Fruit fly (Drosophila melanogaster) whole organism, embryonic: ENCODE measurements around the gene CG14229.

ENCODE experiments used
- CG10147 ChIP-seq: fragments of 200-800 bp; sonication (Bioruptor generic); optimal IDR thresholded peaks from 2 replicates; lab custom pipeline; 2019; ENCODE audit warnings: missing biosample characterization, mild to moderate bottlenecking, missing genetic modification characterization, moderate library complexity
- CG11398 ChIP-seq: fragments of 200-800 bp; sonication (Bioruptor generic); optimal IDR thresholded peaks from 2 replicates; lab custom pipeline; 2016; ENCODE audit warnings: missing biosample characterization, missing genetic modification characterization
- CG12104 ChIP-seq: fragments of 200-800 bp; sonication (Bioruptor generic); optimal IDR thresholded peaks from 3 replicates; lab custom pipeline; 2016; ENCODE audit warnings: missing biosample characterization, missing genetic modification characterization
- CG12391 ChIP-seq: fragments of 200-800 bp; sonication (Bioruptor generic); optimal IDR thresholded peaks from 3 replicates; lab custom pipeline; 2018; ENCODE audit warnings: missing biosample characterization, mild to moderate bottlenecking, missing genetic modification characterization, moderate library complexity
- CG18599 ChIP-seq: fragments of 200-800 bp; sonication (Bioruptor generic); optimal IDR thresholded peaks from 3 replicates; lab custom pipeline; 2017; ENCODE audit warnings: missing biosample characterization, missing genetic modification characterization, mild to moderate bottlenecking, moderate library complexity, missing genetic modification reagents
- CG2678 ChIP-seq: fragments of 200-800 bp; sonication (Bioruptor generic); optimal IDR thresholded peaks from 3 replicates; lab custom pipeline; 2019; ENCODE audit warnings: missing biosample characterization, mild to moderate bottlenecking, missing genetic modification characterization, moderate library complexity
- CG31224 ChIP-seq: fragments of 200-800 bp; sonication (Bioruptor generic); IDR thresholded peaks from 2 replicates; pipeline ENCODE4 v1.3.6; 2022; ENCODE audit warnings: missing biosample characterization, missing genetic modification characterization
- CG3407 ChIP-seq: fragments of 200-800 bp; sonication (Bioruptor generic); optimal IDR thresholded peaks from 2 replicates; lab custom pipeline; 2018; ENCODE audit warnings: missing biosample characterization, mild to moderate bottlenecking, missing genetic modification characterization
- CG3838 ChIP-seq: fragments of 200-800 bp; sonication (Bioruptor generic); optimal IDR thresholded peaks from 3 replicates; lab custom pipeline; 2016; ENCODE audit warnings: missing biosample characterization, missing genetic modification characterization
- CG4282 ChIP-seq: fragments of 200-800 bp; sonication (Bioruptor generic); optimal IDR thresholded peaks from 2 replicates; lab custom pipeline; 2016; ENCODE audit warnings: missing biosample characterization, missing genetic modification characterization
- CG4707 ChIP-seq: fragments of 200-800 bp; sonication (Bioruptor generic); optimal IDR thresholded peaks from 2 replicates; lab custom pipeline; 2018; ENCODE audit warnings: missing biosample characterization, mild to moderate bottlenecking, missing genetic modification characterization, moderate library complexity
- CG7357 ChIP-seq: fragments of 200-800 bp; sonication (Bioruptor generic); IDR thresholded peaks from 3 replicates; pipeline ENCODE4 v1.3.6; 2022; ENCODE audit warnings: missing biosample characterization, missing genetic modification characterization
- CG9215 ChIP-seq: fragments of 200-800 bp; sonication (Bioruptor generic); IDR thresholded peaks from 2 replicates; pipeline ENCODE4 v1.3.6; 2022; ENCODE audit warnings: missing biosample characterization, missing genetic modification characterization
- CG9876 ChIP-seq: fragments of 200-800 bp; sonication (Bioruptor generic); optimal IDR thresholded peaks from 2 replicates; lab custom pipeline; 2016; ENCODE audit warnings: missing biosample characterization, missing genetic modification characterization
- Doc3 ChIP-seq: fragments of 200-800 bp; sonication (Bioruptor generic); IDR thresholded peaks from 3 replicates; pipeline ENCODE4 v1.3.6; 2022; ENCODE audit warnings: missing biosample characterization, missing genetic modification characterization; ENCODE audit not compliant: partially characterized antibody
- HHEX ChIP-seq: fragments of 200-800 bp; sonication (Bioruptor generic); optimal IDR thresholded peaks from 3 replicates; lab custom pipeline; 2017; ENCODE audit warnings: missing biosample characterization, mild to moderate bottlenecking, missing genetic modification characterization, missing genetic modification reagents
- Hr39 ChIP-seq: fragments of >200 bp; optimal IDR thresholded peaks from 2 replicates; lab custom pipeline; 2017
- Jarid2 ChIP-seq: fragments of 200-800 bp; sonication (Bioruptor generic); optimal IDR thresholded peaks from 3 replicates; lab custom pipeline; 2017; ENCODE audit warnings: mild to moderate bottlenecking, missing biosample characterization, missing genetic modification reagents, missing genetic modification characterization
- Lhr ChIP-seq: fragments of 200-800 bp; sonication (Bioruptor generic); optimal IDR thresholded peaks from 3 replicates; lab custom pipeline; 2017; ENCODE audit warnings: mild to moderate bottlenecking, missing biosample characterization, missing genetic modification reagents, missing genetic modification characterization
- Lim3 ChIP-seq: fragments of 200-800 bp; sonication (Bioruptor generic); IDR thresholded peaks from 2 replicates; pipeline ENCODE4 v1.3.6; 2022; ENCODE audit warnings: missing biosample characterization, missing genetic modification characterization
- Myb ChIP-seq: fragments of 200-800 bp; sonication (Bioruptor generic); optimal IDR thresholded peaks from 2 replicates; lab custom pipeline; 2016; ENCODE audit warnings: missing biosample characterization, missing genetic modification characterization
- Ravus ChIP-seq: fragments of 200-800 bp; sonication (Bioruptor generic); IDR thresholded peaks from 2 replicates; pipeline ENCODE4 v1.3.6; 2022; ENCODE audit warnings: missing biosample characterization, missing genetic modification characterization
- Sin3A ChIP-seq: fragments of >200 bp; optimal IDR thresholded peaks from 2 replicates; lab custom pipeline; 2018
- Six4 ChIP-seq: fragments of 200-800 bp; sonication (Bioruptor generic); optimal IDR thresholded peaks from 2 replicates; lab custom pipeline; 2016; ENCODE audit warnings: missing biosample characterization, missing genetic modification characterization
- Taf1 ChIP-seq: fragments of 200-800 bp; sonication (Bioruptor generic); IDR thresholded peaks from 2 replicates; pipeline ENCODE4 v1.3.6; 2022; ENCODE audit warnings: missing biosample characterization, missing genetic modification characterization
- Usf ChIP-seq: fragments of 200-800 bp; sonication (Bioruptor generic); optimal IDR thresholded peaks from 2 replicates; lab custom pipeline; 2017; ENCODE audit warnings: missing genotype, missing biosample characterization, missing genetic modification characterization
- Vsx1 ChIP-seq: fragments of 200-800 bp; sonication (Bioruptor generic); optimal IDR thresholded peaks from 2 replicates; lab custom pipeline; 2017; ENCODE audit warnings: missing biosample characterization, mild to moderate bottlenecking, missing genetic modification characterization, missing genetic modification reagents
- al ChIP-seq: fragments of 200-800 bp; sonication (Bioruptor generic); IDR thresholded peaks from 2 replicates; pipeline ENCODE4 v1.3.6; 2022; ENCODE audit warnings: missing biosample characterization, missing genetic modification characterization
- ap ChIP-seq: fragments of 200-800 bp; sonication (Bioruptor generic); IDR thresholded peaks from 2 replicates; pipeline ENCODE4 v1.3.6; 2022; ENCODE audit warnings: missing biosample characterization, missing genetic modification characterization
- ato ChIP-seq: fragments of 200-800 bp; sonication (Bioruptor generic); IDR thresholded peaks from 2 replicates; pipeline ENCODE4 v1.3.6; 2022; ENCODE audit warnings: missing biosample characterization, missing genetic modification characterization; ENCODE audit not compliant: partially characterized antibody
- br ChIP-seq: fragments of >200 bp; optimal IDR thresholded peaks from 2 replicates; lab custom pipeline; 2017
- caup ChIP-seq: fragments of 200-800 bp; sonication (Bioruptor generic); optimal IDR thresholded peaks from 3 replicates; lab custom pipeline; 2017; ENCODE audit warnings: missing biosample characterization, mild to moderate bottlenecking, missing genetic modification characterization, moderate library complexity; ENCODE audit not compliant: severe bottlenecking
- chinmo ChIP-seq: fragments of 200-800 bp; sonication (Bioruptor generic); IDR thresholded peaks from 4 replicates; pipeline ENCODE4 v1.3.6; 2022; ENCODE audit warnings: missing biosample characterization, missing genetic modification characterization; ENCODE audit not compliant: partially characterized antibody
- ci ChIP-seq: fragments of 200-800 bp; sonication (Bioruptor generic); IDR thresholded peaks from 3 replicates; pipeline ENCODE4 v1.3.6; 2022; ENCODE audit warnings: missing biosample characterization, missing genetic modification characterization
- crol ChIP-seq: fragments of 200-800 bp; sonication (Bioruptor generic); IDR thresholded peaks from 2 replicates; pipeline ENCODE4 v1.3.6; 2022; ENCODE audit warnings: missing biosample characterization, missing genetic modification characterization
- cwo ChIP-seq: fragments of 200-800 bp; sonication (Bioruptor generic); optimal IDR thresholded peaks from 3 replicates; lab custom pipeline; 2017; ENCODE audit warnings: missing biosample characterization, missing genetic modification characterization, mild to moderate bottlenecking, moderate library complexity, missing genetic modification reagents
- dmrt99B ChIP-seq: fragments of 200-800 bp; sonication (Bioruptor generic); optimal IDR thresholded peaks from 2 replicates; lab custom pipeline; 2018; ENCODE audit warnings: missing biosample characterization, mild to moderate bottlenecking, missing genetic modification characterization, moderate library complexity
- grn ChIP-seq: fragments of 200-800 bp; sonication (Bioruptor generic); optimal IDR thresholded peaks from 3 replicates; lab custom pipeline; 2017; ENCODE audit warnings: missing biosample characterization, missing genetic modification characterization
- hb ChIP-seq: fragments of 200-800 bp; sonication (Bioruptor generic); IDR thresholded peaks from 3 replicates; pipeline ENCODE4 v1.3.6; 2022; ENCODE audit warnings: missing biosample characterization, missing genetic modification characterization; ENCODE audit not compliant: partially characterized antibody
- inv ChIP-seq: fragments of 200-800 bp; sonication (Bioruptor generic); IDR thresholded peaks from 2 replicates; pipeline ENCODE4 v1.3.6; 2022; ENCODE audit warnings: missing biosample characterization, missing genetic modification characterization; ENCODE audit not compliant: partially characterized antibody
- klu ChIP-seq: fragments of 200-800 bp; sonication (Bioruptor generic); IDR thresholded peaks from 2 replicates; pipeline ENCODE4 v1.3.6; 2022; ENCODE audit warnings: missing biosample characterization, missing genetic modification characterization
- knrl ChIP-seq: fragments of 200-800 bp; sonication (Bioruptor generic); IDR thresholded peaks from 3 replicates; pipeline ENCODE4 v1.3.6; 2022; ENCODE audit warnings: missing biosample characterization, missing genetic modification characterization; ENCODE audit not compliant: partially characterized antibody
- mam ChIP-seq: fragments of 200-800 bp; sonication (Bioruptor generic); optimal IDR thresholded peaks from 3 replicates; lab custom pipeline; 2016; ENCODE audit warnings: missing biosample characterization, missing genetic modification characterization
- nerfin-1 ChIP-seq: fragments of 200-800 bp; sonication (Bioruptor generic); optimal IDR thresholded peaks from 3 replicates; lab custom pipeline; 2019; ENCODE audit warnings: missing biosample characterization, mild to moderate bottlenecking, missing genetic modification characterization, moderate library complexity
- pan ChIP-seq, 4 experiments: fragments of >200 bp in 3 of 4; fragments of 200-800 bp in 1 of 4; sonication (Bioruptor generic) in 1 of 4; optimal IDR thresholded peaks in 3 of 4; IDR thresholded peaks in 1 of 4; 2 replicates each; pipeline versions ENCODE4 v1.3.6 to Lab custom; 2017 to 2022; ENCODE audit warnings: missing biosample characterization in 2 of 4, missing genetic modification characterization in 2 of 4, mixed read lengths in 1 of 4
- peb ChIP-seq: fragments of 200-800 bp; sonication (Bioruptor generic); IDR thresholded peaks from 2 replicates; pipeline ENCODE4 v1.3.6; 2022; ENCODE audit warnings: missing biosample characterization, missing genetic modification characterization
- sim ChIP-seq: fragments of 200-800 bp; sonication (Bioruptor generic); IDR thresholded peaks from 2 replicates; pipeline ENCODE4 v1.3.6; 2022; ENCODE audit warnings: missing biosample characterization, missing genetic modification characterization
- tll ChIP-seq, 2 experiments: fragments of 200-800 bp in 1 of 2; fragments of >200 bp in 1 of 2; sonication (Bioruptor generic) in 1 of 2; optimal IDR thresholded peaks; 2 replicates each; lab custom pipeline; 2017 to 2019; ENCODE audit warnings: missing biosample characterization in 2 of 2, missing genetic modification characterization in 2 of 2, mild to moderate bottlenecking in 1 of 2, moderate library complexity in 1 of 2
- zen ChIP-seq: fragments of 200-800 bp; sonication (Bioruptor generic); optimal IDR thresholded peaks from 3 replicates; lab custom pipeline; 2018; ENCODE audit warnings: missing biosample characterization, mild to moderate bottlenecking, missing genetic modification characterization, moderate library complexity

The CG14229 gene

dm6 chrX:19663859-19664728 lies 31.0 kb downstream of the CG14229 start, which contains the start of the genes CG14223 and Ssu72 (continued):
- TF ChIP-seq CG9215 (GFP tag; lab: Robert Waterston, UW) = no peak
- TF ChIP-seq CG10147 (GFP tag; lab: Kevin White, UChicago) = no peak
- TF ChIP-seq CG2678 = no peak
- TF ChIP-seq CG4707 (GFP tag; lab: Kevin White, UChicago) = no peak
- TF ChIP-seq hb = peak; percentile 61; the same call in 1 of the 3 replicates
- no peak for TF ChIP-seq ap (GFP tag; lab: Robert Waterston, UW)
- no peak for TF ChIP-seq Six4 (GFP tag; lab: Kevin White, UChicago)
- TF ChIP-seq Lhr (GFP tag; lab: Kevin White, UChicago) = no peak
- no peak for TF ChIP-seq klu (GFP tag; lab: Robert Waterston, UW)
- peak; percentile 3 for TF ChIP-seq CG12391 (tag; lab: Kevin White, UChicago)
- no peak for TF ChIP-seq CG7357
- no peak for TF ChIP-seq Usf (GFP tag; lab: Kevin White, UChicago)
- no peak for TF ChIP-seq Ravus (GFP tag; lab: Robert Waterston, UW)
- TF ChIP-seq CG4282 = no peak
- no peak for TF ChIP-seq CG3407
- TF ChIP-seq tll (GFP tag; optimal IDR thresholded peaks at IDR 0.05; lab: Kevin White, UChicago) = no peak
- no peak for TF ChIP-seq Vsx1 (GFP tag; lab: Kevin White, UChicago)
- no peak for TF ChIP-seq dmrt99B (tag; lab: Kevin White, UChicago)
- TF ChIP-seq chinmo = 0 out of 4 replicates have a peak, but pooled peaks have one; percentile 52
- TF ChIP-seq CG18599 (GFP tag; lab: Kevin White, UChicago) = no peak
- peak; percentile 64 for TF ChIP-seq ato (GFP tag; lab: Robert Waterston, UW)
- TF ChIP-seq peb = no peak
- TF ChIP-seq inv (GFP tag; lab: Robert Waterston, UW) = peak; percentile 72
- TF ChIP-seq cwo (GFP tag; lab: Kevin White, UChicago) = no peak
- TF ChIP-seq caup = no peak
- TF ChIP-seq crol (GFP tag; lab: Robert Waterston, UW) = no peak
- TF ChIP-seq pan (optimal IDR thresholded peaks at IDR 0.05; lab: Kevin White, UChicago) = no peak
- no peak for TF ChIP-seq pan (GFP tag; optimal IDR thresholded peaks at IDR 0.05 in 1 of 2, IDR thresholded peaks at IDR 0.05 in 1 of 2)

- no peak for TF ChIP-seq Sin3A
- no peak for TF ChIP-seq Jarid2 (GFP tag; lab: Kevin White, UChicago)
- no peak for TF ChIP-seq Taf1 (GFP tag; lab: Robert Waterston, UW)
- TF ChIP-seq Myb = no peak
- no peak for TF ChIP-seq al (GFP tag; lab: Robert Waterston, UW)
- TF ChIP-seq Hr39 = no peak
- TF ChIP-seq zen (tag; lab: Kevin White, UChicago) = peak; percentile 58
- no peak for TF ChIP-seq CG11398 (GFP tag; lab: Kevin White, UChicago)
- no peak for TF ChIP-seq HHEX (GFP tag; lab: Kevin White, UChicago)
- TF ChIP-seq br (lab: Kevin White, UChicago) = no peak
- no peak for TF ChIP-seq CG31224 (GFP tag; lab: Robert Waterston, UW)
- no peak for TF ChIP-seq CG9876 (GFP tag; lab: Kevin White, UChicago)
- no peak for TF ChIP-seq ci (GFP tag; lab: Robert Waterston, UW)
- TF ChIP-seq sim (GFP tag; lab: Robert Waterston, UW) = no peak
- peak; percentile 61 for TF ChIP-seq CG12104 (GFP tag; lab: Kevin White, UChicago)
- TF ChIP-seq Lim3 (GFP tag; lab: Robert Waterston, UW) = no peak
- no peak for TF ChIP-seq CG3838 (GFP tag; lab: Kevin White, UChicago)
- TF ChIP-seq mam (GFP tag; lab: Kevin White, UChicago) = no peak
- TF ChIP-seq knrl = no peak
- peak; percentile 44 for TF ChIP-seq nerfin-1
- no peak for TF ChIP-seq Doc3
- TF ChIP-seq grn (GFP tag; lab: Kevin White, UChicago) = no peak
These were observed 31.7 kb downstream of the CG14229 start for dm6 chrX:19663196-19663858.
